Worm (Caenorhabditis elegans): ENCODE results near the gene aagr-3.

The aagr-3 gene

ce11 chrV:9729462-9730162, at the start of gene aagr-3, which contains the start of gene drap-1:
Gene aagr-3 (minus strand): TSS chrV:9729512.
Gene drap-1 (plus strand): TSS chrV:9730106.
- TF ChIP-seq mep-1 (tag; optimal IDR thresholded peaks at IDR 0.05) (peak; percentile 54), nhr-28 (tag; optimal IDR thresholded peaks at IDR 0.05) (no peak), nhr-12 (tag; optimal IDR thresholded peaks at IDR 0.05) (no peak), fkh-8 (tag; optimal IDR thresholded peaks at IDR 0.05) (no peak), dpl-1 (GFP tag; optimal IDR thresholded peaks at IDR 0.05) (peak; percentile 52 to 84 (median 75)), lin-39 (tag; optimal IDR thresholded peaks at IDR 0.05) (no peak), efl-3 (GFP tag; optimal IDR thresholded peaks at IDR 0.05) (no peak), ceh-8 (GFP tag; optimal IDR thresholded peaks at IDR 0.05) (no peak), snu-23 (GFP tag; optimal IDR thresholded peaks at IDR 0.05) (peak; percentile 51), pqm-1 (tag; optimal IDR thresholded peaks at IDR 0.05) (no peak), nhr-84 (tag; optimal IDR thresholded peaks at IDR 0.05) (no peak), unc-98 (GFP tag; IDR thresholded peaks at IDR 0.05) (no peak), elt-3 (tag; optimal IDR thresholded peaks at IDR 0.05) (peak in 1 of 6 experiments; percentile 65), elt-2 (tag; optimal IDR thresholded peaks at IDR 0.05) (peak; percentile 11), F16B12.6 (tag; optimal IDR thresholded peaks at IDR 0.05) (no peak), xbp-1 (tag; optimal IDR thresholded peaks at IDR 0.05) (peak; percentile 99), aly-2 (tag; optimal IDR thresholded peaks at IDR 0.05) (no peak), unc-30 (tag; optimal IDR thresholded peaks at IDR 0.05) (no peak), grh-1 (GFP tag; IDR thresholded peaks at IDR 0.05) (no peak), egl-27 (tag; optimal IDR thresholded peaks at IDR 0.05) (no peak), ceh-82 (tag; optimal IDR thresholded peaks at IDR 0.05) (peak in 1 of 3 experiments; percentile 31), ces-1 (GFP tag; optimal IDR thresholded peaks at IDR 0.05) (no peak), tlp-1 (tag; optimal IDR thresholded peaks at IDR 0.05) (no peak), C34B4.2 (tag; optimal IDR thresholded peaks at IDR 0.05) (no peak), lin-35 (GFP tag; optimal IDR thresholded peaks at IDR 0.05) (peak; percentile 79 to 89), jun-1 (tag; optimal IDR thresholded peaks at IDR 0.05) (peak; percentile 3), unc-62 (GFP tag; optimal IDR thresholded peaks at IDR 0.05) (no peak), blmp-1 (tag; optimal IDR thresholded peaks at IDR 0.05) (peak; percentile 67), lsy-2 (tag; optimal IDR thresholded peaks at IDR 0.05) (peak; percentile 51 to 88), nhr-11 (tag; optimal IDR thresholded peaks at IDR 0.05) (no peak), nhr-77 (tag; optimal IDR thresholded peaks at IDR 0.05) (peak; percentile 19), nhr-19 (GFP tag; conservative IDR thresholded peaks at IDR 0.05) (peak; percentile 40), zag-1 (tag; optimal IDR thresholded peaks at IDR 0.05) (no peak), alr-1 (tag; optimal IDR thresholded peaks at IDR 0.05; ENCODE audit: borderline replicate concordance) (no peak), hlh-4 (tag; optimal IDR thresholded peaks at IDR 0.05) (no peak), irx-1 (tag; optimal IDR thresholded peaks at IDR 0.05) (no peak), Y116A8C.19 (tag; optimal IDR thresholded peaks at IDR 0.05; ENCODE audit: borderline replicate concordance) (no peak), nhr-76 (tag; optimal IDR thresholded peaks at IDR 0.05) (no peak), ceh-88 (GFP tag; IDR thresholded peaks at IDR 0.05) (no peak), dsc-1 (tag; optimal IDR thresholded peaks at IDR 0.05) (no peak), lin-13 (GFP tag; optimal IDR thresholded peaks at IDR 0.05) (peak; percentile 39), nhr-85 (tag) (peak; percentile 52), ceh-90 (tag; optimal IDR thresholded peaks at IDR 0.05) (no peak), rnt-1 (tag; optimal IDR thresholded peaks at IDR 0.05) (peak; percentile 12), isw-1 (GFP tag; IDR thresholded peaks at IDR 0.05) (no peak), aha-1 (tag; optimal IDR thresholded peaks at IDR 0.05) (no peak), fkh-10 (GFP tag; optimal IDR thresholded peaks at IDR 0.05) (no peak), ets-5 (GFP tag; IDR thresholded peaks at IDR 0.05) (no peak), lir-3 (tag; optimal IDR thresholded peaks at IDR 0.05; ENCODE audit: poor library complexity) (no peak), ztf-4 (tag; optimal IDR thresholded peaks at IDR 0.05) (peak; percentile 12), ztf-11 (tag; optimal IDR thresholded peaks at IDR 0.05) (no peak), nhr-90 (tag; optimal IDR thresholded peaks at IDR 0.05; ENCODE audit: poor library complexity) (peak; percentile 50)
